Worm (Caenorhabditis elegans) whole organism, L4/young adult: ENCODE measurements around the gene srd-66.

Experiments used
- W03F9.2 ChIP-seq: fragments of 150-350 bp; optimal IDR thresholded peaks from 2 replicates; lab custom pipeline; 2014; ENCODE audit warnings: missing biosample characterization, missing genetic modification characterization
- him-1 ChIP-seq: sonication (generic microtip); optimal IDR thresholded peaks from 2 replicates; lab custom pipeline; 2016; ENCODE audit warnings: missing genotype, missing genetic modification reagents, missing genetic modification characterization, missing compliant biosample characterization

DNA sequence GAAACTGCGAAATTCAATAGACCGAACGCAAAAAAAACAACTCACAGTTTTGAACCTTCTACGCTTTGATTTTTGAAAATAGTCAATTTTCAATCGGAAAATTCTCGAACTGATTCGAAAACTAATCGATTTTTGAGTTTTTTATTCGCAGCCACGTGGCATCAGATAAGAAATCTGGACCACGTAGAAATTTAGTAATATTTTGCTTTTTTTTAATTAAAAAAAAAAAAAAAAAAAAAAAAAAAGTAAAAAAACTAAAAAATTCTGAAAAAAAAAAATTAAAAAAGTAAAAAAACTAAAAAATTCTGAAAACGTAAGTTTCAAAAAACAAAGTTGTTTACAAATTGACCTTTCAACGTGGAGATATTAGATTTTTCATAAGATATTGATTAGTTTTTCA is 5.8 kb downstream of the srd-66 start, which contains the start of gene R155.3:
- no peak for TF ChIP-seq W03F9.2 (tag; lab: Kevin White, UChicago)
- TF ChIP-seq him-1 (tag; lab: Kevin White, UChicago), result no peak
